Worm (Caenorhabditis elegans) whole organism, early embryonic: ENCODE measurements around the gene C01G10.6.

ENCODE experiments used
- B0310.2 ChIP-seq: sonication (generic microtip); optimal IDR thresholded peaks from 2 replicates; lab custom pipeline; 2016; ENCODE audit warnings: mild to moderate bottlenecking, missing genetic modification characterization, missing compliant biosample characterization
- F13C5.2 ChIP-seq: sonication (generic microtip); optimal IDR thresholded peaks from 2 replicates; lab custom pipeline; 2017; ENCODE audit warnings: mild to moderate bottlenecking, missing genetic modification characterization, inconsistent platforms, missing compliant biosample characterization
- aly-1 ChIP-seq: sonication (generic microtip); optimal IDR thresholded peaks from 2 replicates; lab custom pipeline; 2016; ENCODE audit warnings: missing genetic modification characterization, missing compliant biosample characterization
- ama-1 ChIP-seq: fragments of 150-350 bp; optimal IDR thresholded peaks from 2 replicates; lab custom pipeline; 2014
- ets-7 ChIP-seq: sonication (generic microtip); optimal IDR thresholded peaks from 2 replicates; lab custom pipeline; 2016; ENCODE audit warnings: missing genotype, missing genetic modification characterization, missing compliant biosample characterization
- flt-1 ChIP-seq: fragments of 200-800 bp; sonication (Bioruptor generic); IDR thresholded peaks from 2 replicates; pipeline ENCODE4 v1.3.6; 2022; ENCODE audit warnings: missing genetic modification characterization, missing compliant biosample characterization
- hmbx-1 ChIP-seq: sonication (generic microtip); optimal IDR thresholded peaks from 2 replicates; lab custom pipeline; 2016; ENCODE audit warnings: mild to moderate bottlenecking, missing genetic modification characterization, missing compliant biosample characterization
- pes-1 ChIP-seq: fragments of 200-800 bp; sonication (Bioruptor generic); IDR thresholded peaks from 2 replicates; pipeline ENCODE4 v1.3.6; 2022; ENCODE audit warnings: missing genetic modification reagents, missing genetic modification characterization, missing compliant biosample characterization
- scrt-1 ChIP-seq: fragments of 200-800 bp; sonication (Bioruptor generic); IDR thresholded peaks from 2 replicates; pipeline ENCODE4 v1.3.6; 2022; ENCODE audit warnings: missing genetic modification characterization, missing compliant biosample characterization
- sea-1 ChIP-seq: fragments of 200-800 bp; sonication (Bioruptor generic); conservative IDR thresholded peaks from 2 replicates; pipeline ENCODE4 v1.3.6; 2022; ENCODE audit warnings: missing genetic modification characterization, missing compliant biosample characterization
- tbx-11 ChIP-seq: fragments of 200-800 bp; sonication (Bioruptor generic); IDR thresholded peaks from 2 replicates; pipeline ENCODE4 v1.3.6; 2022; ENCODE audit warnings: missing genetic modification characterization, missing compliant biosample characterization
- tbx-37 ChIP-seq: fragments of 200-800 bp; sonication (Bioruptor generic); conservative IDR thresholded peaks from 2 replicates; pipeline ENCODE4 v1.3.6; 2022; ENCODE audit warnings: missing genetic modification reagents, missing genetic modification characterization, missing compliant biosample characterization

DNA sequence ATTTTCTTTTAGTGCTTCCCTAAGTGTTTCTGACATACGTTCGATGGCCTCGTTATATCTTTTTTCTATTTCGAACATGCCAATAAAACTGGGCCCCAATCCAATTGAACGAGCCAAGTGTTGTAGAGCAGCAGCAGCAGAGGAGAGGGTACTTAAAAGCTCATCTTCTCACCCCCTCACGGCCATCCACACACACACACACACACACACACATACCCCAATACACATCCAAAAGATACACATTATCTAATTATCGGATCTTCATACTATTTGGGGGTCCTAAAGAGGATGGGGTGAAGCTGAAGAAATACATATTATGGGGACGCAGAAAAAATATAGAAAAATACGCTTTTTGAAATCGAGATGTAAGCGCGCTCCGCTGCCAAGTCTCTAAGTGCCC lies 14.7 kb upstream of the C01G10.6 start:
- TF ChIP-seq ama-1 (lab: Kevin White, UChicago) = no peak
- no peak for TF ChIP-seq B0310.2 (tag; lab: Kevin White, UChicago)
- TF ChIP-seq ets-7 (tag; lab: Kevin White, UChicago) = no peak
- no peak for TF ChIP-seq scrt-1
- TF ChIP-seq F13C5.2 = no peak
- TF ChIP-seq sea-1 = no peak
- no peak for TF ChIP-seq flt-1 (GFP tag; lab: Robert Waterston, UW)
- TF ChIP-seq aly-1 (tag; lab: Kevin White, UChicago) = no peak
- TF ChIP-seq tbx-11 (GFP tag; lab: Robert Waterston, UW) = 0 out of 2 replicates have a peak, but pooled peaks have one; percentile 24
- TF ChIP-seq tbx-37 (GFP tag; lab: Robert Waterston, UW) = no peak
- no peak for TF ChIP-seq pes-1 (GFP tag; lab: Robert Waterston, UW)
- no peak for TF ChIP-seq hmbx-1 (tag; lab: Kevin White, UChicago)
